Fruit fly (Drosophila melanogaster) whole organism, embryonic: ENCODE measurements around the gene Kal1.

Source experiments
- Atf-2 ChIP-seq: fragments of 200-800 bp; sonication (Bioruptor generic); optimal IDR thresholded peaks from 2 replicates; lab custom pipeline; 2016; ENCODE audit warnings: missing biosample characterization, missing genetic modification characterization
- BEAF-32 ChIP-seq: fragments of 200-800 bp; sonication (Bioruptor generic); optimal IDR thresholded peaks from 3 replicates; lab custom pipeline; 2017; ENCODE audit warnings: missing biosample characterization, missing genetic modification characterization, mild to moderate bottlenecking, moderate library complexity, missing genetic modification reagents
- Bdp1 ChIP-seq: fragments of 200-800 bp; sonication (Bioruptor generic); optimal IDR thresholded peaks from 3 replicates; lab custom pipeline; 2016; ENCODE audit warnings: missing biosample characterization, missing genetic modification characterization
- CG10209 ChIP-seq: fragments of 200-800 bp; sonication (Bioruptor generic); optimal IDR thresholded peaks from 3 replicates; lab custom pipeline; 2017; ENCODE audit warnings: missing biosample characterization, mild to moderate bottlenecking, missing genetic modification characterization, missing genetic modification reagents
- CG11723 ChIP-seq: fragments of 200-800 bp; sonication (Bioruptor generic); optimal IDR thresholded peaks from 2 replicates; lab custom pipeline; 2017; ENCODE audit warnings: missing biosample characterization, mild to moderate bottlenecking, missing genetic modification characterization
- CG12299 ChIP-seq: fragments of 200-800 bp; sonication (Bioruptor generic); optimal IDR thresholded peaks from 2 replicates; lab custom pipeline; 2018; ENCODE audit warnings: missing biosample characterization, mild to moderate bottlenecking, missing genetic modification characterization
- CG13123 ChIP-seq: fragments of 200-800 bp; sonication (Bioruptor generic); optimal IDR thresholded peaks from 2 replicates; lab custom pipeline; 2016; ENCODE audit warnings: missing biosample characterization, missing genetic modification characterization
- CG13894 ChIP-seq: fragments of 200-800 bp; sonication (Bioruptor generic); optimal IDR thresholded peaks from 3 replicates; lab custom pipeline; 2018; ENCODE audit warnings: missing biosample characterization, mild to moderate bottlenecking, missing genetic modification characterization, moderate library complexity
- CG14050 ChIP-seq: fragments of 200-800 bp; sonication (Bioruptor generic); IDR thresholded peaks from 3 replicates; pipeline ENCODE4 v1.3.6; 2022; ENCODE audit warnings: missing biosample characterization, missing genetic modification characterization
- CG15269 ChIP-seq: fragments of 200-800 bp; sonication (Bioruptor generic); optimal IDR thresholded peaks from 2 replicates; lab custom pipeline; 2018; ENCODE audit warnings: missing biosample characterization, mild to moderate bottlenecking, missing genetic modification characterization, moderate library complexity
- CG17912 ChIP-seq: fragments of 200-800 bp; sonication (Bioruptor generic); optimal IDR thresholded peaks from 2 replicates; lab custom pipeline; 2018; ENCODE audit warnings: missing biosample characterization, mild to moderate bottlenecking, missing genetic modification characterization
- CG1792 ChIP-seq: fragments of 200-800 bp; sonication (Bioruptor generic); optimal IDR thresholded peaks from 2 replicates; lab custom pipeline; 2016; ENCODE audit warnings: missing biosample characterization, missing genetic modification characterization
- CG18476 ChIP-seq: fragments of 200-800 bp; sonication (Bioruptor generic); optimal IDR thresholded peaks from 2 replicates; lab custom pipeline; 2016; ENCODE audit warnings: missing biosample characterization, mild to moderate bottlenecking, missing genetic modification characterization
- CG18764 ChIP-seq: fragments of 200-800 bp; sonication (Bioruptor generic); optimal IDR thresholded peaks from 3 replicates; lab custom pipeline; 2016; ENCODE audit warnings: missing biosample characterization, missing genetic modification characterization
- CG2712 ChIP-seq: fragments of 200-800 bp; optimal IDR thresholded peaks from 3 replicates; lab custom pipeline; 2019; ENCODE audit warnings: missing biosample characterization, mild to moderate bottlenecking, missing genetic modification characterization, moderate library complexity
- CG2889 ChIP-seq: fragments of 200-800 bp; sonication (Bioruptor generic); IDR thresholded peaks from 3 replicates; pipeline ENCODE4 v1.3.6; 2022; ENCODE audit warnings: missing biosample characterization, missing genetic modification characterization
- CG31441 ChIP-seq: fragments of 200-800 bp; sonication (Bioruptor generic); IDR thresholded peaks from 2 replicates; pipeline ENCODE4 v1.3.6; 2022; ENCODE audit warnings: missing biosample characterization, missing genetic modification characterization
- CG3995 ChIP-seq: fragments of 200-800 bp; sonication (Bioruptor generic); optimal IDR thresholded peaks from 3 replicates; lab custom pipeline; 2016; ENCODE audit warnings: missing biosample characterization, missing genetic modification characterization
- CG4617 ChIP-seq: fragments of 200-800 bp; sonication (Bioruptor generic); optimal IDR thresholded peaks from 3 replicates; lab custom pipeline; 2016; ENCODE audit warnings: missing biosample characterization, missing genetic modification characterization, borderline replicate concordance
- CG4854 ChIP-seq: fragments of 200-800 bp; sonication (Bioruptor generic); optimal IDR thresholded peaks from 2 replicates; lab custom pipeline; 2016; ENCODE audit warnings: missing biosample characterization, missing genetic modification characterization, inconsistent platforms
- CG6272 ChIP-seq: fragments of 200-800 bp; sonication (Bioruptor generic); IDR thresholded peaks from 2 replicates; pipeline ENCODE4 v1.3.6; 2022; ENCODE audit warnings: missing biosample characterization, missing genetic modification characterization
- CG7372 ChIP-seq: fragments of 200-800 bp; sonication (Bioruptor generic); IDR thresholded peaks from 2 replicates; pipeline ENCODE4 v1.3.6; 2022; ENCODE audit warnings: missing biosample characterization, missing genetic modification characterization
- CG7556 ChIP-seq: fragments of 200-800 bp; sonication (Bioruptor generic); optimal IDR thresholded peaks from 2 replicates; lab custom pipeline; 2017; ENCODE audit warnings: missing biosample characterization, mild to moderate bottlenecking, missing genetic modification characterization
- CG7745 ChIP-seq: fragments of 200-800 bp; sonication (Bioruptor generic); optimal IDR thresholded peaks from 2 replicates; lab custom pipeline; 2018; ENCODE audit warnings: missing biosample characterization, mild to moderate bottlenecking, missing genetic modification characterization, moderate library complexity
- CG7987 ChIP-seq: fragments of 200-800 bp; sonication (Bioruptor generic); optimal IDR thresholded peaks from 2 replicates; lab custom pipeline; 2018; ENCODE audit warnings: missing biosample characterization, mild to moderate bottlenecking, missing genetic modification characterization, moderate library complexity
- CG8290 ChIP-seq, 3 experiments: fragments of 200-800 bp; sonication (Bioruptor generic); optimal IDR thresholded peaks; 2 replicates each; lab custom pipeline; 2016 to 2019; ENCODE audit warnings: missing biosample characterization in 3 of 3, missing genetic modification characterization in 3 of 3, mild to moderate bottlenecking in 2 of 3, moderate library complexity in 1 of 3
- CG9932 ChIP-seq: fragments of 200-800 bp; sonication (Bioruptor generic); IDR thresholded peaks from 2 replicates; pipeline ENCODE4 v1.3.6; 2022; ENCODE audit warnings: missing biosample characterization, missing genetic modification characterization
- Chrac-16 ChIP-seq: fragments of 200-800 bp; sonication (Bioruptor generic); optimal IDR thresholded peaks from 3 replicates; lab custom pipeline; 2016; ENCODE audit warnings: missing biosample characterization, missing genetic modification characterization
- D19A ChIP-seq: fragments of 200-800 bp; optimal IDR thresholded peaks from 3 replicates; lab custom pipeline; 2019; ENCODE audit warnings: missing biosample characterization, mild to moderate bottlenecking, missing genetic modification characterization, moderate library complexity
- Hmx ChIP-seq: fragments of 200-800 bp; sonication (Bioruptor generic); optimal IDR thresholded peaks from 2 replicates; lab custom pipeline; 2016; ENCODE audit warnings: missing biosample characterization, missing genetic modification characterization
- Jarid2 ChIP-seq: fragments of 200-800 bp; sonication (Bioruptor generic); optimal IDR thresholded peaks from 3 replicates; lab custom pipeline; 2017; ENCODE audit warnings: mild to moderate bottlenecking, missing biosample characterization, missing genetic modification reagents, missing genetic modification characterization
- Lpt ChIP-seq: fragments of >200 bp; optimal IDR thresholded peaks from 2 replicates; lab custom pipeline; 2018; ENCODE audit warnings: missing biosample characterization, missing genetic modification characterization
- Mes4 ChIP-seq: fragments of 200-800 bp; sonication (Bioruptor generic); optimal IDR thresholded peaks from 2 replicates; lab custom pipeline; 2016; ENCODE audit warnings: missing biosample characterization, missing genetic modification characterization
- NC2α ChIP-seq: fragments of 200-800 bp; sonication (Bioruptor generic); optimal IDR thresholded peaks from 2 replicates; lab custom pipeline; 2016; ENCODE audit warnings: missing biosample characterization, missing genetic modification characterization
- Six4 ChIP-seq: fragments of 200-800 bp; sonication (Bioruptor generic); optimal IDR thresholded peaks from 2 replicates; lab custom pipeline; 2016; ENCODE audit warnings: missing biosample characterization, missing genetic modification characterization
- Sox102F ChIP-seq: fragments of 200-800 bp; sonication (Bioruptor generic); optimal IDR thresholded peaks from 2 replicates; lab custom pipeline; 2018; ENCODE audit warnings: missing biosample characterization, mild to moderate bottlenecking, missing genetic modification characterization, moderate library complexity
- aop ChIP-seq: fragments of 200-800 bp; sonication (Bioruptor generic); IDR thresholded peaks from 2 replicates; pipeline ENCODE4 v1.3.6; 2022; ENCODE audit warnings: missing biosample characterization, missing genetic modification characterization
- ase ChIP-seq: fragments of 200-800 bp; sonication (Bioruptor generic); IDR thresholded peaks from 3 replicates; pipeline ENCODE4 v1.3.6; 2022; ENCODE audit warnings: missing biosample characterization, missing genetic modification characterization
- chif ChIP-seq, 2 experiments: fragments of 200-800 bp; sonication (Bioruptor generic); optimal IDR thresholded peaks; 3 replicates each; lab custom pipeline; 2016; ENCODE audit warnings: missing biosample characterization in 2 of 2, missing genetic modification characterization in 2 of 2
- crol ChIP-seq: fragments of 200-800 bp; sonication (Bioruptor generic); IDR thresholded peaks from 2 replicates; pipeline ENCODE4 v1.3.6; 2022; ENCODE audit warnings: missing biosample characterization, missing genetic modification characterization
- gce ChIP-seq: fragments of 200-800 bp; sonication (Bioruptor generic); IDR thresholded peaks from 3 replicates; pipeline ENCODE4 v1.3.6; 2022; ENCODE audit warnings: missing biosample characterization, missing genetic modification characterization
- hb ChIP-seq: fragments of 200-800 bp; sonication (Bioruptor generic); IDR thresholded peaks from 3 replicates; pipeline ENCODE4 v1.3.6; 2022; ENCODE audit warnings: missing biosample characterization, missing genetic modification characterization; ENCODE audit not compliant: partially characterized antibody
- jing ChIP-seq: fragments of 200-800 bp; sonication (Bioruptor generic); optimal IDR thresholded peaks from 2 replicates; lab custom pipeline; 2018; ENCODE audit warnings: missing biosample characterization, mild to moderate bottlenecking, missing genetic modification characterization
- mld ChIP-seq: fragments of 200-800 bp; sonication (Bioruptor generic); IDR thresholded peaks from 3 replicates; pipeline ENCODE4 v1.3.6; 2022; ENCODE audit warnings: missing biosample characterization, missing genetic modification characterization; ENCODE audit not compliant: partially characterized antibody
- pita ChIP-seq: fragments of 200-800 bp; sonication (Bioruptor generic); optimal IDR thresholded peaks from 2 replicates; lab custom pipeline; 2017; ENCODE audit warnings: missing biosample characterization, mild to moderate bottlenecking, missing genetic modification characterization
- pzg ChIP-seq: fragments of 200-800 bp; sonication (Bioruptor generic); optimal IDR thresholded peaks from 3 replicates; lab custom pipeline; 2018; ENCODE audit warnings: missing biosample characterization, mild to moderate bottlenecking, missing genetic modification characterization, moderate library complexity
- tx ChIP-seq: fragments of 200-800 bp; sonication (Bioruptor generic); optimal IDR thresholded peaks from 2 replicates; lab custom pipeline; 2016; ENCODE audit warnings: missing biosample characterization, missing genetic modification characterization
- usp ChIP-seq: fragments of >200 bp; optimal IDR thresholded peaks from 2 replicates; lab custom pipeline; 2017; ENCODE audit warnings: missing biosample characterization, missing genetic modification characterization
- z ChIP-seq: fragments of 200-800 bp; sonication (Bioruptor generic); IDR thresholded peaks from 3 replicates; pipeline ENCODE4 v1.3.6; 2022; ENCODE audit warnings: missing biosample characterization, missing genetic modification characterization
- zen ChIP-seq: fragments of 200-800 bp; sonication (Bioruptor generic); optimal IDR thresholded peaks from 3 replicates; lab custom pipeline; 2018; ENCODE audit warnings: missing biosample characterization, mild to moderate bottlenecking, missing genetic modification characterization, moderate library complexity

Kal1 gene

DNA sequence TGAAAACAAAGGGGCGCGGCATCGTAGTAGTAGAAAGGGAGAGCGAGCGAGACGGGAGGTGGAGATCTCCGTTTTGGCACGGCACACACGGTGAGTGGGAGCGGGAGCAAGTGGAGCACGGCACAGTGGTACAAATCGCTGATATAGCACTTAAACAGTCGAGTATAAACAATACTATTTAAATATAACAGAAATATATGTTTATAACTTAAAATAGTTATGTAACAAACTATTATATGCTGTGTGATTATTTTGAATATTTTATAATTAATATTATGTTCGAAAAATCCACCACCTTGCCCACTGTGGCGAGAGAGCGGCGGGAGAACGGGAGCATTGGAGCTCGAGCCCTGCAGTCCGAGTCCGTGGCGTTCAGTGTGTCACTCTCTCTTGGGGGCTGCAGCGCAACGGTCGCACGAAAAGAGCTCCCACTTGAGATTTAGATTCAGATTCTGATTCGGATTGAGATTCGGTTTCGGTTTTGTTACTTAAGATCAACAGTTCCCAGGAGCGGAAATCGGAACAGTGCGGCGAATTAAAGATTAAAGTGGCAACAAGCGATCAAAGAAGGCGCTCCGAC, at the start of gene Kal1 (continued):
- TF ChIP-seq CG14050 (peak; percentile 91), Lpt (GFP tag; lab: Kevin White, UChicago) (no peak), hb (GFP tag; lab: Robert Waterston, UW) (no peak), BEAF-32 (GFP tag; lab: Kevin White, UChicago) (no peak), usp (GFP tag; lab: Kevin White, UChicago) (no peak), NC2α (no peak), ase (GFP tag; lab: Robert Waterston, UW) (peak; percentile 86), gce (GFP tag; lab: Robert Waterston, UW) (peak; percentile 86), CG7556 (GFP tag; lab: Kevin White, UChicago) (peak; percentile 94), CG7745 (tag; lab: Kevin White, UChicago) (peak; percentile 32), CG15269 (tag; lab: Kevin White, UChicago) (peak; percentile 93), crol (GFP tag; lab: Robert Waterston, UW) (peak; percentile 69), CG7987 (GFP tag; lab: Kevin White, UChicago) (peak; percentile 50), CG6272 (peak; percentile 89), Hmx (GFP tag; lab: Kevin White, UChicago) (no peak), CG17912 (GFP tag; lab: Kevin White, UChicago) (peak; percentile 5), CG1792 (GFP tag; lab: Kevin White, UChicago) (no peak), CG11723 (GFP tag; lab: Kevin White, UChicago) (peak; percentile 91), chif (GFP tag; optimal IDR thresholded peaks at IDR 0.05; lab: Kevin White, UChicago) (peak; percentile 6 to 9), CG18764 (peak; percentile 81), CG13894 (tag; lab: Kevin White, UChicago) (no peak), tx (GFP tag; lab: Kevin White, UChicago) (no peak), Bdp1 (no peak), CG2712 (tag; lab: Kevin White, UChicago) (peak; percentile 97), aop (GFP tag; lab: Robert Waterston, UW) (0 out of 2 replicates have a peak, but pooled peaks have one; percentile 28), CG8290 (GFP tag; optimal IDR thresholded peaks at IDR 0.05; lab: Kevin White, UChicago) (peak; percentile 78), CG8290 (tag; optimal IDR thresholded peaks at IDR 0.05; lab: Kevin White, UChicago) (peak in 1 of 2 experiments; percentile 66), zen (peak; percentile 81), CG31441 (peak; percentile 96), Atf-2 (GFP tag; lab: Kevin White, UChicago) (peak; percentile 20), CG13123 (GFP tag; lab: Kevin White, UChicago) (peak; percentile 72), CG4854 (GFP tag; lab: Kevin White, UChicago) (peak; percentile 9), CG9932 (GFP tag; lab: Robert Waterston, UW) (peak; percentile 51), CG2889 (peak; percentile 78; the same call in 2 of the 3 replicates), jing (GFP tag; lab: Kevin White, UChicago) (peak; percentile 82), CG12299 (tag; lab: Kevin White, UChicago) (peak; percentile 89), Sox102F (GFP tag; lab: Kevin White, UChicago) (peak; percentile 96), CG18476 (peak; percentile 65), pzg (GFP tag; lab: Kevin White, UChicago) (no peak), mld (GFP tag; lab: Robert Waterston, UW) (no peak), Jarid2 (GFP tag; lab: Kevin White, UChicago) (peak; percentile 69), CG7372 (GFP tag; lab: Robert Waterston, UW) (peak; percentile 73), CG4617 (peak; percentile 65), pita (GFP tag; lab: Kevin White, UChicago) (no peak), CG3995 (GFP tag; lab: Kevin White, UChicago) (peak; percentile 25), Mes4 (no peak), D19A (tag; lab: Kevin White, UChicago) (peak; percentile 93), z (GFP tag; lab: Robert Waterston, UW) (peak; percentile 60; the same call in 2 of the 3 replicates), CG10209 (GFP tag; lab: Kevin White, UChicago) (peak; percentile 91), Six4 (GFP tag; lab: Kevin White, UChicago) (peak; percentile 91), Chrac-16 (GFP tag; lab: Kevin White, UChicago) (peak; percentile 69)
